Worm (Caenorhabditis elegans) whole organism, L4 larva: ENCODE results near the gene fut-5.

Experiments used
- D1046.2 ChIP-seq: fragments of 200-800 bp; sonication (Bioruptor generic); IDR thresholded peaks from 2 replicates; pipeline ENCODE4 v1.3.6; 2022; ENCODE audit warnings: missing genetic modification characterization, missing compliant biosample characterization
- F10B5.3 ChIP-seq: sonication (generic microtip); optimal IDR thresholded peaks from 2 replicates; lab custom pipeline; 2016; ENCODE audit warnings: mild to moderate bottlenecking, missing genetic modification characterization, missing compliant biosample characterization
- F37D6.2 ChIP-seq: sonication (generic microtip); optimal IDR thresholded peaks from 2 replicates; lab custom pipeline; 2016; ENCODE audit warnings: mild to moderate bottlenecking, missing genetic modification characterization, missing compliant biosample characterization
- F44E2.7 ChIP-seq: fragments of 200-800 bp; sonication (Bioruptor generic); IDR thresholded peaks from 2 replicates; pipeline ENCODE4 v2.1.2; 2022; ENCODE audit warnings: missing genetic modification characterization, missing compliant biosample characterization
- F49E8.2 ChIP-seq: sonication (generic microtip); optimal IDR thresholded peaks from 2 replicates; lab custom pipeline; 2016; ENCODE audit warnings: missing compliant biosample characterization, mild to moderate bottlenecking, missing genetic modification characterization, borderline replicate concordance
- T20F7.1 ChIP-seq: fragments of 200-800 bp; sonication (Bioruptor generic); optimal IDR thresholded peaks from 2 replicates; lab custom pipeline; 2018; ENCODE audit warnings: mild to moderate bottlenecking, missing genetic modification characterization, missing compliant biosample characterization
- Y5F2A.4 ChIP-seq: fragments of 200-800 bp; sonication (Bioruptor generic); optimal IDR thresholded peaks from 2 replicates; lab custom pipeline; 2018; ENCODE audit warnings: mild to moderate bottlenecking, missing genetic modification characterization, missing compliant biosample characterization
- ZK546.5 ChIP-seq, 2 experiments: sonication (generic microtip); optimal IDR thresholded peaks; 2 replicates each; lab custom pipeline; 2017; ENCODE audit warnings: missing biosample characterization in 2 of 2, missing genetic modification characterization in 2 of 2
- aha-1 ChIP-seq: fragments of 150-350 bp; peaks from one replicate; lab custom pipeline; 2014; ENCODE audit warnings: missing biosample characterization, missing genetic modification characterization
- ama-1 ChIP-seq: fragments of 150-350 bp; optimal IDR thresholded peaks from 2 replicates; lab custom pipeline; 2014; ENCODE audit warnings: inconsistent platforms, mixed read lengths
- arid-1 ChIP-seq: fragments of 200-800 bp; sonication (Bioruptor generic); conservative IDR thresholded peaks from 2 replicates; pipeline ENCODE4 v1.3.6; 2022; ENCODE audit warnings: missing genetic modification reagents, missing genetic modification characterization, missing compliant biosample characterization
- attf-4 ChIP-seq: sonication (generic microtip); optimal IDR thresholded peaks from 3 replicates; lab custom pipeline; 2017; ENCODE audit warnings: missing biosample characterization, missing genetic modification characterization
- ceh-20 ChIP-seq: fragments of 200-800 bp; sonication (Bioruptor generic); IDR thresholded peaks from 2 replicates; pipeline ENCODE4 v1.3.6; 2022; ENCODE audit warnings: missing genetic modification reagents, missing genetic modification characterization, missing compliant biosample characterization
- ceh-32 ChIP-seq: sonication (generic microtip); optimal IDR thresholded peaks from 2 replicates; lab custom pipeline; 2016; ENCODE audit warnings: mild to moderate bottlenecking, missing genetic modification characterization, missing compliant biosample characterization; ENCODE audit not compliant: poor library complexity
- ceh-44 ChIP-seq: fragments of 200-800 bp; sonication (Bioruptor generic); IDR thresholded peaks from 2 replicates; pipeline ENCODE4 v1.3.6; 2022; ENCODE audit warnings: missing genetic modification reagents, missing genetic modification characterization, missing compliant biosample characterization
- ceh-82 ChIP-seq: sonication (generic microtip); optimal IDR thresholded peaks from 2 replicates; lab custom pipeline; 2017; ENCODE audit warnings: missing biosample characterization, missing genetic modification characterization
- daf-16 ChIP-seq, 3 experiments: sonication (generic microtip); optimal IDR thresholded peaks; 2 replicates each; lab custom pipeline; 2016 to 2017; ENCODE audit warnings: missing genetic modification characterization in 3 of 3, missing genetic modification reagents in 3 of 3, mild to moderate bottlenecking in 2 of 3, missing compliant biosample characterization in 2 of 3, missing biosample characterization in 1 of 3, moderate library complexity in 1 of 3
- daf-19 ChIP-seq: fragments of 200-800 bp; sonication (Bioruptor generic); conservative IDR thresholded peaks from 2 replicates; pipeline ENCODE4 v1.3.6; 2022; ENCODE audit warnings: missing genetic modification characterization, missing compliant biosample characterization
- dmd-9 ChIP-seq: fragments of 200-800 bp; sonication (Bioruptor generic); IDR thresholded peaks from 2 replicates; pipeline ENCODE4 v1.3.6; 2022; ENCODE audit warnings: missing genetic modification reagents, missing genetic modification characterization, missing compliant biosample characterization
- fos-1 ChIP-seq: fragments of 150-350 bp; optimal IDR thresholded peaks from 2 replicates; lab custom pipeline; 2014; ENCODE audit warnings: missing biosample characterization, missing genetic modification characterization
- hif-1 ChIP-seq, 2 experiments: sonication (generic microtip); optimal IDR thresholded peaks; 2 replicates each; lab custom pipeline; 2016 to 2017; ENCODE audit warnings: missing compliant biosample characterization in 2 of 2, missing genetic modification characterization in 2 of 2, missing genetic modification reagents in 2 of 2, missing genotype in 2 of 2, mild to moderate bottlenecking in 1 of 2
- hlh-11 ChIP-seq: fragments of 200-800 bp; sonication (Bioruptor generic); optimal IDR thresholded peaks from 2 replicates; lab custom pipeline; 2018; ENCODE audit warnings: mild to moderate bottlenecking, missing genetic modification characterization, missing compliant biosample characterization
- lim-7 ChIP-seq: fragments of 200-800 bp; sonication (Bioruptor generic); IDR thresholded peaks from 2 replicates; pipeline ENCODE4 v1.3.6; 2022; ENCODE audit warnings: missing genetic modification characterization, missing compliant biosample characterization
- lin-38 ChIP-seq: fragments of 200-800 bp; sonication (Bioruptor generic); IDR thresholded peaks from 2 replicates; pipeline ENCODE4 v1.3.6; 2022; ENCODE audit warnings: missing genetic modification reagents, missing genetic modification characterization, missing compliant biosample characterization
- lir-3 ChIP-seq: sonication (generic microtip); optimal IDR thresholded peaks from 2 replicates; lab custom pipeline; 2016; ENCODE audit warnings: mild to moderate bottlenecking, missing genetic modification characterization, missing compliant biosample characterization
- lsy-2 ChIP-seq, 2 experiments: fragments of 150-350 bp in 1 of 2; sonication (generic microtip) in 1 of 2; optimal IDR thresholded peaks; 2 replicates each; lab custom pipeline; 2014 to 2017; ENCODE audit warnings: missing biosample characterization in 2 of 2, missing genetic modification characterization in 2 of 2
- madf-9 ChIP-seq: fragments of 200-800 bp; sonication (Bioruptor generic); conservative IDR thresholded peaks from 2 replicates; pipeline ENCODE4 v1.3.6; 2022; ENCODE audit warnings: missing genetic modification reagents, missing genetic modification characterization, missing compliant biosample characterization
- mdl-1 ChIP-seq, 2 experiments: fragments of 150-350 bp in 1 of 2; sonication (generic microtip) in 1 of 2; optimal IDR thresholded peaks; 2 replicates each; lab custom pipeline; 2014 to 2017; ENCODE audit warnings: missing biosample characterization in 2 of 2, missing genetic modification characterization in 2 of 2
- mes-2 ChIP-seq: sonication (generic microtip); optimal IDR thresholded peaks from 2 replicates; lab custom pipeline; 2016; ENCODE audit warnings: missing genotype, mild to moderate bottlenecking, missing genetic modification characterization, missing compliant biosample characterization; ENCODE audit not compliant: poor library complexity, severe bottlenecking
- mxl-3 ChIP-seq: fragments of 200-800 bp; sonication (Bioruptor generic); optimal IDR thresholded peaks from 2 replicates; lab custom pipeline; 2018; ENCODE audit warnings: mild to moderate bottlenecking, missing genetic modification characterization, missing compliant biosample characterization
- nhr-102 ChIP-seq: sonication (generic microtip); optimal IDR thresholded peaks from 2 replicates; lab custom pipeline; 2016; ENCODE audit warnings: mild to moderate bottlenecking, missing genetic modification characterization, moderate library complexity, missing compliant biosample characterization
- nhr-111 ChIP-seq: fragments of 200-800 bp; sonication (Bioruptor generic); optimal IDR thresholded peaks from 2 replicates; lab custom pipeline; 2018; ENCODE audit warnings: mild to moderate bottlenecking, missing genetic modification characterization, missing compliant biosample characterization
- nhr-25 ChIP-seq: sonication (generic microtip); optimal IDR thresholded peaks from 2 replicates; lab custom pipeline; 2017; ENCODE audit warnings: missing genetic modification characterization, mild to moderate bottlenecking, missing compliant biosample characterization, antibody characterized with exemption, moderate library complexity, borderline replicate concordance; ENCODE audit not compliant: insufficient read depth
- nhr-48 ChIP-seq: sonication (generic microtip); optimal IDR thresholded peaks from 2 replicates; lab custom pipeline; 2016; ENCODE audit warnings: mild to moderate bottlenecking, missing genetic modification characterization, missing compliant biosample characterization
- pha-4 ChIP-seq, 2 experiments: fragments of 150-350 bp in 1 of 2; fragments of 200-800 bp in 1 of 2; sonication (Bioruptor generic) in 1 of 2; IDR thresholded peaks in 1 of 2; optimal IDR thresholded peaks in 1 of 2; 2 replicates each; pipeline versions ENCODE4 v1.3.6 to Lab custom; 2014 to 2022; ENCODE audit warnings: missing genetic modification characterization in 2 of 2, missing genetic modification reagents in 2 of 2, missing biosample characterization in 1 of 2, missing compliant biosample characterization in 1 of 2
- pqm-1 ChIP-seq: sonication (generic microtip); optimal IDR thresholded peaks from 2 replicates; lab custom pipeline; 2017; ENCODE audit warnings: missing biosample characterization, missing genetic modification characterization
- rbr-2 ChIP-seq: sonication (generic microtip); optimal IDR thresholded peaks from 2 replicates; lab custom pipeline; 2016; ENCODE audit warnings: missing genotype, missing genetic modification characterization, missing compliant biosample characterization
- saeg-2 ChIP-seq: fragments of 200-800 bp; sonication (Bioruptor generic); IDR thresholded peaks from 2 replicates; pipeline ENCODE4 v1.3.6; 2022; ENCODE audit warnings: missing genetic modification reagents, missing genetic modification characterization, missing compliant biosample characterization
- sdz-12 ChIP-seq: fragments of 200-800 bp; sonication (Bioruptor generic); optimal IDR thresholded peaks from 2 replicates; lab custom pipeline; 2018; ENCODE audit warnings: mild to moderate bottlenecking, missing genetic modification characterization, missing compliant biosample characterization
- skn-1 ChIP-seq: fragments of 150-350 bp; optimal IDR thresholded peaks from 2 replicates; lab custom pipeline; 2014; ENCODE audit warnings: missing biosample characterization, missing genetic modification characterization
- snpc-1.2 ChIP-seq: fragments of 200-800 bp; sonication (Bioruptor generic); IDR thresholded peaks from 2 replicates; pipeline ENCODE4 v1.3.6; 2022; ENCODE audit warnings: missing genetic modification reagents, missing genetic modification characterization, missing compliant biosample characterization
- snpc-4 ChIP-seq: fragments of 150-350 bp; optimal IDR thresholded peaks from 2 replicates; lab custom pipeline; 2014; ENCODE audit warnings: missing biosample characterization, missing genetic modification characterization
- spr-1 ChIP-seq: sonication (generic microtip); optimal IDR thresholded peaks from 2 replicates; lab custom pipeline; 2016; ENCODE audit warnings: mild to moderate bottlenecking, missing genetic modification characterization, missing compliant biosample characterization
- unc-62 ChIP-seq, 3 experiments: fragments of 150-350 bp in 1 of 3; sonication (generic microtip); optimal IDR thresholded peaks in 2 of 3; peaks in 1 of 3; 1 replicate in 1 of 3; 2 replicates in 2 of 3; lab custom pipeline; 2014 to 2017; ENCODE audit warnings: missing biosample characterization in 3 of 3, missing genetic modification characterization in 3 of 3, missing genetic modification reagents in 3 of 3, missing genotype in 1 of 3
- zfp-3 ChIP-seq: fragments of 200-800 bp; sonication (Bioruptor generic); conservative IDR thresholded peaks from 2 replicates; pipeline ENCODE4 v1.3.6; 2022; ENCODE audit warnings: missing genetic modification reagents, missing genetic modification characterization, missing compliant biosample characterization
- zip-2 ChIP-seq: fragments of 150-350 bp; optimal IDR thresholded peaks from 2 replicates; lab custom pipeline; 2014; ENCODE audit warnings: missing biosample characterization, missing genetic modification characterization
- ztf-11 ChIP-seq: fragments of 150-350 bp; optimal IDR thresholded peaks from 2 replicates; lab custom pipeline; 2014; ENCODE audit warnings: missing biosample characterization, missing genetic modification characterization
- ztf-7 ChIP-seq: fragments of 150-350 bp; optimal IDR thresholded peaks from 2 replicates; lab custom pipeline; 2014; ENCODE audit warnings: missing biosample characterization, missing genetic modification characterization

Gene fut-5

DNA sequence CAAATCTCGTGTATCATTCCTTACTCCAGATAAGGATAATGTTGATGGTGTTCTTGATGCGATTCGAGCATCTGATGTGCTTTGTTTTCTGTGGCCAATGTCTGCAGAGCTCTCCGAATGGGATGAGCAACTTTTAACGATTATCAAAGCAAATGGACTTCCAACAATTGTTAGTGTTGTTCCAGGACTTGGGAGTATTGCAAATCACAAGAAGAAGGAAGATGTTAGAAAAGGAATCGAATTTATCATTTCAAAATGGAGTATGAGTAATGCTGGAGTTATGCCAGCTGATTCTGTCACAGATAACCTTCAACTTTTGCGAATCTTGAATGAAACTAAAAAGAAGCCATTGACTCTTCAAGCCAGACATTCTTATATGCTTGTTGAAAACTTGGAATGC is 43.3 kb upstream of the fut-5 start:
- TF ChIP-seq unc-62 (GFP tag; optimal IDR thresholded peaks at IDR 0.05 in 1 of 2; lab: Kevin White, UChicago) (peak in 1 of 2 experiments; percentile 96), unc-62 (tag; optimal IDR thresholded peaks at IDR 0.05; lab: Kevin White, UChicago) (no peak), pqm-1 (tag; lab: Kevin White, UChicago) (no peak)

DNA sequence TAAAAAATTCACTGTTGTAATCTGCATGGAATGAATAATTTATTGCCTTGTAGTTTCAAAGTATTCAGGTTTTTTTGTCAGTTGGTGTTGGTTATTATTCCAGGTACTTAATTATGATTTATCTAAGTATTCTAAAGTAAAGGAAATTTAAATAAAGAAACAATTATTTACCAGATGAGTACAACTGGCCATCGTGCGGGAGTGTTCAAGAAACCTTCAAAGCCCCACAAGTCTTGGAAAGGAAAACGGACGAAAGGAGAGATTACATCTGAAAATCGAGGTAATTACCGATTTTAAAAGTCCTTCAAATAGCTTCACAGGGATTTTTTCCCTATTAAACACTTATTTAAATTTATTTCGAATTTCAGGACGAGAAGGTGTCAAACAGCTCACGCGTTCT is 42.6 kb upstream of the fut-5 start, which contains the start of gene tag-151:
Gene tag-151, plus strand, starts transcription at position 158 of the 400 bp plus-strand sequence.
- TF ChIP-seq saeg-2 (GFP tag; lab: Robert Waterston, UW) (0 out of 2 replicates have a peak, but pooled peaks have one; percentile 25), spr-1 (tag; lab: Kevin White, UChicago) (peak; percentile 36), F10B5.3 (tag; lab: Kevin White, UChicago) (peak; percentile 54), daf-19 (GFP tag; lab: Robert Waterston, UW) (no peak), ceh-20 (GFP tag; lab: Robert Waterston, UW) (no peak), ama-1 (lab: Kevin White, UChicago) (no peak), D1046.2 (GFP tag; lab: Robert Waterston, UW) (no peak), mdl-1 (tag; optimal IDR thresholded peaks at IDR 0.05; lab: Kevin White, UChicago) (no peak), mes-2 (tag; lab: Kevin White, UChicago) (no peak), ZK546.5 (tag; optimal IDR thresholded peaks at IDR 0.05; lab: Kevin White, UChicago) (no peak), F44E2.7 (no peak), T20F7.1 (GFP tag; lab: Kevin White, UChicago) (no peak), lir-3 (no peak), madf-9 (GFP tag; lab: Robert Waterston, UW) (no peak), nhr-111 (GFP tag; lab: Kevin White, UChicago) (no peak), fos-1 (no peak), ceh-44 (GFP tag; lab: Robert Waterston, UW) (no peak), ztf-7 (no peak), zip-2 (tag; lab: Kevin White, UChicago) (peak; percentile 54), lin-38 (GFP tag; lab: Robert Waterston, UW) (peak; percentile 65), snpc-1.2 (GFP tag; lab: Robert Waterston, UW) (no peak), snpc-4 (tag; lab: Kevin White, UChicago) (no peak), zfp-3 (GFP tag; lab: Robert Waterston, UW) (no peak), aha-1 (tag; lab: Kevin White, UChicago) (no peak), attf-4 (no peak), F37D6.2 (tag; lab: Kevin White, UChicago) (no peak), sdz-12 (no peak), lim-7 (GFP tag; lab: Robert Waterston, UW) (0 out of 2 replicates have a peak, but pooled peaks have one; percentile 22), nhr-102 (tag; lab: Kevin White, UChicago) (peak; percentile 77), nhr-25 (tag; lab: Kevin White, UChicago) (no peak), hlh-11 (tag; lab: Kevin White, UChicago) (no peak), mxl-3 (no peak), lsy-2 (tag; optimal IDR thresholded peaks at IDR 0.05; lab: Kevin White, UChicago) (peak in 1 of 2 experiments; percentile 41), ztf-11 (tag; lab: Kevin White, UChicago) (no peak), dmd-9 (GFP tag; lab: Robert Waterston, UW) (no peak), daf-16 (GFP tag; optimal IDR thresholded peaks at IDR 0.05; lab: Kevin White, UChicago) (peak in 1 of 2 experiments; percentile 54), daf-16 (tag; optimal IDR thresholded peaks at IDR 0.05; lab: Kevin White, UChicago) (no peak), F49E8.2 (tag; lab: Kevin White, UChicago) (no peak), pha-4 (GFP tag; IDR thresholded peaks at IDR 0.05; lab: Robert Waterston, UW) (no peak), pha-4 (tag; optimal IDR thresholded peaks at IDR 0.05; lab: Kevin White, UChicago) (no peak), skn-1 (tag; lab: Kevin White, UChicago) (no peak), hif-1 (tag; optimal IDR thresholded peaks at IDR 0.05; lab: Kevin White, UChicago) (no peak), nhr-48 (peak; percentile 16), arid-1 (peak; percentile 56; the same call in 1 of the 2 replicates), ceh-32 (tag; lab: Kevin White, UChicago) (no peak), rbr-2 (tag; lab: Kevin White, UChicago) (no peak), ceh-82 (tag; lab: Kevin White, UChicago) (no peak), Y5F2A.4 (GFP tag; lab: Kevin White, UChicago) (no peak)
